Worm (Caenorhabditis elegans) whole organism, midembryonic: Measurements from ENCODE around the gene T25F10.3.

Experiments
- flt-1 ChIP-seq: fragments of 200-800 bp; sonication (Bioruptor generic); IDR thresholded peaks from 2 replicates; pipeline ENCODE4 v1.3.6; 2022; ENCODE audit warnings: missing genetic modification characterization, missing compliant biosample characterization
- tab-1 ChIP-seq: fragments of 200-800 bp; sonication (Bioruptor generic); IDR thresholded peaks from 2 replicates; pipeline ENCODE4 v1.3.6; 2022; ENCODE audit warnings: missing genetic modification characterization, missing compliant biosample characterization
- ztf-29 ChIP-seq: fragments of 200-800 bp; sonication (Bioruptor generic); IDR thresholded peaks from 2 replicates; pipeline ENCODE4 v1.3.6; 2022; ENCODE audit warnings: missing genetic modification reagents, missing genetic modification characterization, missing compliant biosample characterization

- no peak for TF ChIP-seq flt-1 (GFP tag; lab: Robert Waterston, UW)
- no peak for TF ChIP-seq ztf-29 (GFP tag; lab: Robert Waterston, UW)
- TF ChIP-seq tab-1 (GFP tag; lab: Robert Waterston, UW): no peak
Measured at ce11 chrV:6768452-6768929, 23.6 kb downstream of the T25F10.3 start, which contains the start of the genes T25F10.1 and clik-1.
